Fruit fly (Drosophila melanogaster): ENCODE results near the gene BobA.

Gene BobA

DNA sequence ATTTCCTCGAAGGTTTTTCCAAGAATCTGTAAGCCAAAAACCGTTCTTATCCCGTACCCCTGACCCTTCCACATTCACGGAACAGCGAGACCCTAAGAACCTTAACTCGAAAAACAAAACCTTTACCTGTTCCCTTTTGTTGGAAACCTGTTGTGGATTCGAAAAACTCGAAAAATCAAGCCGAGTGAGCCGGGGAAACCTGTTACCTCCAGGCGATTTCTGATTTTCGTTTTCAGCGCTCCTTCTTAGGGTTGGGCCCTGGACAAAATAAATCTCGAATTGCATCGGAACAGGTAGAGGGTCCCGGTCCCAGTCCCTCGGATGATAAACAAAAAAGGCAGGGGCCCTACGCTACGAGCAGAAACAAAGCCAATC, 27.3 kb upstream of the BobA start:
- TF ChIP-seq D1 (tag; optimal IDR thresholded peaks at IDR 0.05) (no peak), EcR (GFP tag; optimal IDR thresholded peaks at IDR 0.05) (peak; percentile 49)

DNA sequence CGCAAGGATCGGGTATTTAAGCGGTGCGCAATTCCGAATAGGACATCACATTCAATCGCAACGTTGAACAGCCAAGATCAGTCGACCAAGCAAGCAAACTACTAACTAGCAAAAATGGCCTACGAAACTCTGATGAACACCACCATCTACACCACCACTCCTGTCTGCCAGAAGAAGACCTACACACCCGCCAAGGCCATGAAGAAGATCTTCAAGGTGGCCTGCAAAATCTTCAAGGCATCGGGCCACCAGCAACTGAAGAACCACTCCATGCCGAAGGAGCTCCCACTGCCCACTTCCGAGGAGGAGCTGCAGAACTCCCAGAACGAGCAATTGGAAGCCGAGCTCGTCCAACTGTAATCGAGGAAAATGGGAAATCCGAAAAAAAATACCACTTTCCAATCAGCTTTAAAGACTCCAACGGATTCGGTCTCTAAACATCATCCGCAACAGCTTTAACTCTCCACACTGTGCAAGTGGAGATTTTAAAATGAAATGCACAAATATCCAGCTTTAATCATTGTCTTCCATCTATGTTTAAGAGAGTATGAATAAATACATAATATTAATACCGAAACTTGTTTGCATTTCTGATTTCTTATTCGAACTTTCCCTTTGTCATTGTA, 26.8 kb upstream of the BobA start, which contains the start of gene Brd:
Gene Brd, plus strand, starts transcription at position 43 of the 626 bp plus-strand sequence.
- TF ChIP-seq CG32121 (GFP tag; IDR thresholded peaks at IDR 0.05), result no peak
- TF ChIP-seq CG34367 (tag; optimal IDR thresholded peaks at IDR 0.05), result no peak
- TF ChIP-seq Pif1B (GFP tag; optimal IDR thresholded peaks at IDR 0.05), result no peak
- TF ChIP-seq CG14655 (GFP tag; optimal IDR thresholded peaks at IDR 0.05), result no peak
- TF ChIP-seq rn (GFP tag; IDR thresholded peaks at IDR 0.05), result no peak
- TF ChIP-seq CG8159 (tag; optimal IDR thresholded peaks at IDR 0.05), result no peak
- no peak for TF ChIP-seq gl (tag; optimal IDR thresholded peaks at IDR 0.05)
- no peak for TF ChIP-seq CG10348 (GFP tag; IDR thresholded peaks at IDR 0.05)
- TF ChIP-seq CG15710 (tag; optimal IDR thresholded peaks at IDR 0.05), result no peak
- no peak for TF ChIP-seq CG17806 (tag; optimal IDR thresholded peaks at IDR 0.05)

DNA sequence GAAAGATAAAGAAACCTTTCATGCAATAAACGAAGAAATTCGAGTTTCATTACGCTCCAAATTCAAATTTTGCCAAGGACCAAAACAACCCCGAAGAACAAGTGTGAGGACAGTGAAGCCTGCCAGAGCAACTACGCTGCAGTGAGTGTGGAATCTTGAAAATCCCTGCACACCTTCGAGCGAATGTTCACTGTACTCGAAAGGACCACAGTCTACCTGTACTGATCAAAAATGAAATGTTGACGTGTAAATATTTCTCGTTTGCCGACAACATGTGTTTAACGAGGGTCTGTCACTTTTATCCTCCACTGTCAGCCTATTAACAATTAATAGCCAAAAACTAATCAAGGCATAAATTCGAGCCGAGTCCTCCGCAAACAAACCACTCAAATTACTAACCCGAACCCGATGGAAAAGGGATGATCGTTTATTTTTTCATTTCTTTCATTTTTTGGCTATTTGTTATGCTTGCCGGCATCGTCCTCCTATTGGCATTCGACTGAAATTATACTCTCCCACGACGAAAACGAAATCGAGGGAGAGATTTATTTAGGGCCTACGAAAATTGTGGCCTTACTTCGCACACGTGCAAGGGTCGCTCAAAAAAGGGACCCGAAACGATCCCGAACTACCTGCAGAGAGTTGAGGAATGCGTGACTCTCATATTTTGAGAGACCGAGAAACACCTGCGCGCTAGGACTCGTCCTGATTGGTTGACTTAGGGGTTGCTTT, 26.1 kb upstream of the BobA start:
- peak; percentile 9 for TF ChIP-seq CG8159 (tag; optimal IDR thresholded peaks at IDR 0.05)
- no peak for TF ChIP-seq gl (tag; optimal IDR thresholded peaks at IDR 0.05)

DNA sequence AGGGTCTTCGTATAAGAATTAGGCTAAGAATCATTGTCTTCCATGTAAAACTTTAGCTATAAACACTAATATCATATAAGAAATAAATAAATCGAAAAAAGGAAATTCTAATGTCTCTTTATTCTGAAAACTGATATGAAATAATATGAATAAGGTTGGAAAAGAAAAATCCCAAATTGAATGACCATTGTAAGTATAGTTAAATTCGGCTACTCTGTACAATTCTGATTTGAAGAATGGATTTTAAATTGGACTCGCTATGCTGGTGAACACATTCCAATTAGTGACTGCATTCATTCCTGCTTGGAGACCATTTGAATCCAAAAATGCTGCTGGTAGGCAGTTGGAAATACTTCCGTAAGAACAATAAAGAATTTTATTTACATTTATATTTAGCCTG, 24.3 kb upstream of the BobA start:
- TF ChIP-seq CG4496 (GFP tag; IDR thresholded peaks at IDR 0.05) (no peak), CG32121 (GFP tag; IDR thresholded peaks at IDR 0.05) (no peak), CG14655 (GFP tag; optimal IDR thresholded peaks at IDR 0.05) (no peak), CG12605 (GFP tag; IDR thresholded peaks at IDR 0.05) (no peak), CG8159 (tag; optimal IDR thresholded peaks at IDR 0.05) (no peak), CG17806 (tag; optimal IDR thresholded peaks at IDR 0.05) (no peak), fd96Ca (GFP tag; IDR thresholded peaks at IDR 0.05) (no peak), D1 (tag; optimal IDR thresholded peaks at IDR 0.05) (no peak)

DNA sequence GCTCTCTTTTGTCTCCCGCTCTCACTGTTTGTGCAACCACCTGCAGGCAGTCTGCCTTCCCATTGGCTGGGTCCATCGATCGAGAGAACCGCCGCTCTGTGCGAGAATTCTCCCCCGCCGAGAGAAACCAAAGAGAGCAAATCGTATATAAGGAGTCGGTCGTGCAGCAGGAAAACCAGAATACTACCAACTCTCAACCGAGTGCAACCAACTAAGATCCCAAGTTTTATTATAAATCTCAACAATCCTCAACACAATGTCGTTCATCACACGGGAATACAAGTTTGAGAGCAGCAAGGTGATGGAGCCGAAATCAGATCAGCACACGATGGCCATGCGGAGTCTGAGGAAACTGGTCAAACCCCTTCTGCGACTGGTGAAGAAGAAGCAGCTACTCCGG, 23.2 kb upstream of the BobA start, which contains the start of gene Tom:
Gene Tom, plus strand, starts transcription at position 174 of the 400 bp plus-strand sequence.
- no peak for TF ChIP-seq D1 (tag; optimal IDR thresholded peaks at IDR 0.05)
- TF ChIP-seq rn (GFP tag; IDR thresholded peaks at IDR 0.05), result no peak
- peak; percentile 30 for TF ChIP-seq EcR (GFP tag; optimal IDR thresholded peaks at IDR 0.05)
- TF ChIP-seq Pif1B (GFP tag; optimal IDR thresholded peaks at IDR 0.05), result peak; percentile 3
- TF ChIP-seq CG14655 (GFP tag; optimal IDR thresholded peaks at IDR 0.05), result no peak

DNA sequence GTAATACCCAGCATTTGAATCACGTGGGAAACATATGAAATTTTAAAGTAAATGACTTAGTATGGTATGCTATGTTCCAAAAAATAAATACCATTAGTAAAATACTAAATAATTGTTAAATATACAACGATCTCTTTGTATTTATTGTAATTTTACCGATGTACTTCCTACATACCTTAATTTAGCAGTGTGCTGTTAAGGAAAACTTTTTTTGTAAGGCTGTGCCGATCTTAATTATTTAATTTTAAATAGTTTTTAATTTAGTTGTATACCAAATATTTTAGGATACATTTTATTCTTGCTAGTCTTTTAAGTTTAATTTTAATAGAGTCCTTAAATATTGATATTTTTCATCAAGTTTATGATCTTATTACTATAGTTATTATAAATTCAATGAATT, 22.6 kb upstream of the BobA start:
- no peak for TF ChIP-seq Snoo (tag; optimal IDR thresholded peaks at IDR 0.05)
- no peak for TF ChIP-seq D1 (tag; optimal IDR thresholded peaks at IDR 0.05)
- TF ChIP-seq CG8159 (tag; optimal IDR thresholded peaks at IDR 0.05), result no peak
- TF ChIP-seq CG10348 (GFP tag; IDR thresholded peaks at IDR 0.05), result no peak

DNA sequence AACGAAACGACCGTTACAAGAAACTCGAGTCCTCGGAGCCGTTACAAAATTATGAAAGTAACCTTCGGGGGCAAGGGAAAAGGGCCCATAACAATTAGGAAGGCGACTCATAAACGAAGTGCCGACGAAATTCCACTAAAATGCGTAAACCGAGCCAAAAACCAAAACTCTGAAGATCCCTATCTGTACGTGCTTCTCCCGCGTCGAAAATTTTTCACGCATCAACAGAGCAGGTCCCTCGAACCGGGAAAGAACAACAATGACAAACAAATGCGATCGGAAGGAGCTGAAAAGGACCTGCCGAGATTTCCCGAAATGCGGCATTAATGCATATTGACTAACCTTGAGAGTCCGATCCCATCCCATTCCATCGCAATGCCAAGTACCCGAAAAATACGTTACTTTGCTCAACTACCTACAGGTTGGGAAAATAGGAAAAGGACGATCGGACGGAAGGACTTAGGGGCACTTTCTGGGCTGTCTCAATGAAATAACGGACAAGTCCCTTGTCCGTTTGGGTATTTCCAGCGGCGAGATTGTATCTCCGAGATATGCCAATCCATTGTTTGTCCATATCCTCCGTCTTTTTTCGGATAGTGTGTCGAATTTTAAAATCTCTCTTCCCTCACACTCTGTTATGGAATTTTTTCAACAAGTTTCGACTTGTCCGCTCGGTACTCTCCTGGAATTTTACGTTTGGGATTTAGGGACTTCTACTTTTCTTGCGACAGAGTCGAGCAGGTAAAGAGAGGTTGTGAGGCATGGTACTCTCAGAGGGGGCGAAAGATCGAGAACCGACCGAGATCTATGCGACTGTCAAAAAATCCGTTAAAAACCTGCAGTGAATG, 22.0 kb upstream of the BobA start:
- TF ChIP-seq CG4496 (GFP tag; IDR thresholded peaks at IDR 0.05), result no peak
- TF ChIP-seq Pif1B (GFP tag; optimal IDR thresholded peaks at IDR 0.05), result no peak
- TF ChIP-seq CG34367 (tag; optimal IDR thresholded peaks at IDR 0.05), result no peak
- no peak for TF ChIP-seq CG17806 (tag; optimal IDR thresholded peaks at IDR 0.05)
- no peak for TF ChIP-seq Pif1A (GFP tag; optimal IDR thresholded peaks at IDR 0.05)
- no peak for TF ChIP-seq Ets98B (GFP tag; IDR thresholded peaks at IDR 0.05)
- TF ChIP-seq CG8159 (tag; optimal IDR thresholded peaks at IDR 0.05), result no peak
- TF ChIP-seq CG32121 (GFP tag; IDR thresholded peaks at IDR 0.05), result no peak
- TF ChIP-seq CG9948 (tag; optimal IDR thresholded peaks at IDR 0.05), result no peak

DNA sequence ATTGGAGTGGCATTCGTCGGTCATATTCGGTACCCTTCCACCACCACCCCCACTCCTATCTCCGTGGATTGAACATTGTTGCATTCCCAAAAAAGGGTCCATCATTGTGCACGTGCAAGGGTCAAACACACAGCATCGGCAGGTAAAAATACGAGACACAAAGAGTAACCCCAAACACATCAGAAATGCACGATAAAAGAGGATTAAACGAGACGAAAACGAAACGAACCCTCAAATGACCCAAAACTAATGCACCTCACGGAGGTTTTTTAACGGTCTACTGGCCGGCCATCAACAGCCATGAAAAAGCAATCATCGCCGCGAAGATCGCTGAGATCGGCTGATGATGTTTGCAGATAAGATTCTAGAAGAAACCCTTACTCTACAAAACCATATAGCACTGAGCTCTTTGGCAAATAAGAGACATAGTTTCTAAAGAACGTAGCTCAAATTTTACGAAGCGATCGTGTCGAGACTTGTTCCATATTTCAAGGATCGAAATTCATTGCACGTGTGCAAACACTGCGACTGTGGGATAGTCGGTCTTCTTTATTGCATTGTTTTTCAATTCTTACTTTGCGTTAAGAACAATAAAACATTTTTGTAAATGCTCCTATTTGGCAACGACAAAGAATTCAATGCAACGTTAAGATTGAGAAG, 20.4 kb upstream of the BobA start:
- TF ChIP-seq CG12605 (GFP tag; IDR thresholded peaks at IDR 0.05), result no peak
- TF ChIP-seq EcR (GFP tag; optimal IDR thresholded peaks at IDR 0.05), result no peak
- no peak for TF ChIP-seq CG17806 (tag; optimal IDR thresholded peaks at IDR 0.05)

Data from whole organism, pupa.